Fruit fly (Drosophila melanogaster): Measurements from ENCODE around the gene CG4619.

CG4619 gene

DNA sequence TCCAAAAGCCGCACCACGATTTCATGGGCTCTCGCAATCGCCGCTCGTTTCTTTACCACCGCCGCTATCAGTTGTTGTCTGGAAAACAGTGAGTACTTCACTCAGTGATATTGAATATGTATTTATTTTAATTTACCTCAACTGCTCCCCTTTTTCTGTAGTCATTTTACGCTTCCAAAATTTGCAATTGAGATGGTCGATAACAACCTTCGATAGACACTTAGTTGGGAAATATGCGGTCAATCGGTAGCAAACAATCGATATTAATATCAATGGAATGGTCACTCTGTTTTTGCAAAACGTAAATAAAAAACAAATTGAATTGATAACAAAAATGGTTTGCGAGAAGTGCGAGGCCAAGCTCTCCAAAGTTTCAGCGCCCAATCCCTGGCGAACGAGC, 48.1 kb upstream of the CG4619 start, which contains the start of the genes CG34183 and CG4537 (continued):
- TF ChIP-seq Doc3 (GFP tag; IDR thresholded peaks at IDR 0.05; ENCODE audit: partially characterized antibody) = peak; percentile 90
- no peak for TF ChIP-seq unpg (GFP tag; optimal IDR thresholded peaks at IDR 0.05)
- TF ChIP-seq bcd (GFP tag; optimal IDR thresholded peaks at IDR 0.05) = no peak
- TF ChIP-seq yki (optimal IDR thresholded peaks at IDR 0.05) = no peak
- TF ChIP-seq CG16779 (GFP tag; IDR thresholded peaks at IDR 0.05) = no peak
- no peak for TF ChIP-seq kni (GFP tag; optimal IDR thresholded peaks at IDR 0.05)
- no peak for TF ChIP-seq HLH54F (GFP tag; optimal IDR thresholded peaks at IDR 0.05)
- TF ChIP-seq ind (GFP tag; optimal IDR thresholded peaks at IDR 0.05) = no peak
- TF ChIP-seq pan (optimal IDR thresholded peaks at IDR 0.05) = no peak
- TF ChIP-seq pan (GFP tag; optimal IDR thresholded peaks at IDR 0.05 in 1 of 2, IDR thresholded peaks at IDR 0.05 in 1 of 2) = no peak
- TF ChIP-seq CG8089 (GFP tag; optimal IDR thresholded peaks at IDR 0.05) = no peak
- TF ChIP-seq CG15011 (GFP tag; optimal IDR thresholded peaks at IDR 0.05) = no peak
- TF ChIP-seq Deaf1 (tag; optimal IDR thresholded peaks at IDR 0.05) = no peak
- TF ChIP-seq CG18764 (GFP tag; optimal IDR thresholded peaks at IDR 0.05) = no peak
- no peak for TF ChIP-seq ttk (GFP tag; IDR thresholded peaks at IDR 0.05)
- TF ChIP-seq hb (GFP tag; IDR thresholded peaks at IDR 0.05; ENCODE audit: partially characterized antibody) = peak; percentile 78; the same call in 2 of the 3 replicates
- TF ChIP-seq dmrt99B (tag; optimal IDR thresholded peaks at IDR 0.05) = no peak
- TF ChIP-seq CG12104 (GFP tag; optimal IDR thresholded peaks at IDR 0.05) = no peak
- no peak for TF ChIP-seq Gug (GFP tag; IDR thresholded peaks at IDR 0.05)
- no peak for TF ChIP-seq lilli (GFP tag; optimal IDR thresholded peaks at IDR 0.05)
- TF ChIP-seq CG1529 (GFP tag; optimal IDR thresholded peaks at IDR 0.05) = no peak
- no peak for TF ChIP-seq CG15696 (tag; optimal IDR thresholded peaks at IDR 0.05)
- TF ChIP-seq Atf3 (GFP tag; optimal IDR thresholded peaks at IDR 0.05) = no peak
- no peak for TF ChIP-seq ATbp (GFP tag; optimal IDR thresholded peaks at IDR 0.05)
- TF ChIP-seq Fer2 (tag; optimal IDR thresholded peaks at IDR 0.05) = no peak
- no peak for TF ChIP-seq Antp (GFP tag; optimal IDR thresholded peaks at IDR 0.05)
- TF ChIP-seq da (GFP tag; optimal IDR thresholded peaks at IDR 0.05) = no peak
- TF ChIP-seq CG34376 (GFP tag; optimal IDR thresholded peaks at IDR 0.05) = peak; percentile 6
- no peak for TF ChIP-seq jumu (GFP tag; optimal IDR thresholded peaks at IDR 0.05)
- no peak for TF ChIP-seq Abd-B (GFP tag; optimal IDR thresholded peaks at IDR 0.05)
- no peak for TF ChIP-seq CG1792 (GFP tag; optimal IDR thresholded peaks at IDR 0.05)
- no peak; the same call in 2 of the 3 replicates for TF ChIP-seq CG34422 (GFP tag; IDR thresholded peaks at IDR 0.05)
- no peak for TF ChIP-seq zfh1 (GFP tag; IDR thresholded peaks at IDR 0.05)
- peak; percentile 44 for TF ChIP-seq CG1603 (tag; optimal IDR thresholded peaks at IDR 0.05)
- TF ChIP-seq az2 (GFP tag; optimal IDR thresholded peaks at IDR 0.05) = no peak
- TF ChIP-seq jing (GFP tag; optimal IDR thresholded peaks at IDR 0.05) = no peak
- TF ChIP-seq Camta (GFP tag; optimal IDR thresholded peaks at IDR 0.05) = no peak
- no peak for TF ChIP-seq CG6654 (GFP tag; optimal IDR thresholded peaks at IDR 0.05)
- TF ChIP-seq pb (GFP tag; optimal IDR thresholded peaks at IDR 0.05) = no peak
- TF ChIP-seq Sox102F (GFP tag; optimal IDR thresholded peaks at IDR 0.05) = no peak
- no peak for TF ChIP-seq Hmr (GFP tag; optimal IDR thresholded peaks at IDR 0.05)
- no peak for TF ChIP-seq gsb-n (tag; optimal IDR thresholded peaks at IDR 0.05)
- TF ChIP-seq CG7357 (GFP tag; IDR thresholded peaks at IDR 0.05) = no peak
- no peak for TF ChIP-seq CG3726 (GFP tag; IDR thresholded peaks at IDR 0.05)
- no peak for TF ChIP-seq CG2875 (GFP tag; optimal IDR thresholded peaks at IDR 0.05)
- no peak for TF ChIP-seq tap (tag; optimal IDR thresholded peaks at IDR 0.05)
- no peak for TF ChIP-seq fd64A (GFP tag; optimal IDR thresholded peaks at IDR 0.05)
- TF ChIP-seq Optix (GFP tag; IDR thresholded peaks at IDR 0.05) = no peak
- TF ChIP-seq cwo (GFP tag; optimal IDR thresholded peaks at IDR 0.05) = no peak
- no peak for TF ChIP-seq danr (GFP tag; IDR thresholded peaks at IDR 0.05)
- TF ChIP-seq corto (GFP tag; optimal IDR thresholded peaks at IDR 0.05) = no peak
- no peak for TF ChIP-seq CG6854 (GFP tag; optimal IDR thresholded peaks at IDR 0.05)
- TF ChIP-seq Asciz (GFP tag; optimal IDR thresholded peaks at IDR 0.05) = no peak
